Worm (Caenorhabditis elegans) whole organism, mixed stage, embryonic: ENCODE results near the gene Y62E10A.24.

ENCODE experiments used
- M03D4.4 ChIP-seq: sonication (generic microtip); optimal IDR thresholded peaks from 2 replicates; lab custom pipeline; 2017; ENCODE audit warnings: mild to moderate bottlenecking, missing genetic modification characterization, missing compliant biosample characterization
- bed-3 ChIP-seq: fragments of 200-800 bp; sonication (Bioruptor generic); optimal IDR thresholded peaks from 3 replicates; lab custom pipeline; 2018; ENCODE audit warnings: mild to moderate bottlenecking, missing genetic modification characterization, moderate library complexity, missing compliant biosample characterization
- blmp-1 ChIP-seq: fragments of 150-350 bp; optimal IDR thresholded peaks from 2 replicates; lab custom pipeline; 2014; ENCODE audit warnings: missing biosample characterization, missing genetic modification characterization
- ceh-39 ChIP-seq: fragments of 150-350 bp; optimal IDR thresholded peaks from 2 replicates; lab custom pipeline; 2014; ENCODE audit warnings: missing biosample characterization, missing genetic modification characterization
- ceh-43 ChIP-seq: fragments of 200-800 bp; sonication (Bioruptor generic); optimal IDR thresholded peaks from 2 replicates; lab custom pipeline; 2018; ENCODE audit warnings: mild to moderate bottlenecking, missing genetic modification characterization, moderate library complexity, missing compliant biosample characterization
- ces-1 ChIP-seq: fragments of 150-350 bp; optimal IDR thresholded peaks from 2 replicates; lab custom pipeline; 2014; ENCODE audit warnings: missing biosample characterization, missing genetic modification reagents, missing genetic modification characterization
- cnd-1 ChIP-seq: fragments of 200-800 bp; sonication (Bioruptor generic); optimal IDR thresholded peaks from 2 replicates; lab custom pipeline; 2018; ENCODE audit warnings: mild to moderate bottlenecking, missing genetic modification characterization, missing compliant biosample characterization
- drap-1 ChIP-seq: fragments of 200-800 bp; sonication (Bioruptor generic); optimal IDR thresholded peaks from 3 replicates; lab custom pipeline; 2018; ENCODE audit warnings: mild to moderate bottlenecking, missing genetic modification characterization, missing compliant biosample characterization
- elt-1 ChIP-seq: sonication (generic microtip); optimal IDR thresholded peaks from 2 replicates; lab custom pipeline; 2017; ENCODE audit warnings: missing genetic modification characterization, mild to moderate bottlenecking, missing compliant biosample characterization, antibody characterized with exemption, moderate library complexity, borderline replicate concordance; ENCODE audit not compliant: insufficient read depth
- elt-3 ChIP-seq: fragments of 150-350 bp; optimal IDR thresholded peaks from 2 replicates; lab custom pipeline; 2014; ENCODE audit warnings: missing biosample characterization, missing genetic modification characterization
- flh-1 ChIP-seq: fragments of 200-800 bp; sonication (Bioruptor generic); optimal IDR thresholded peaks from 2 replicates; lab custom pipeline; 2018; ENCODE audit warnings: mild to moderate bottlenecking, missing genetic modification characterization, moderate library complexity, missing compliant biosample characterization
- ham-2 ChIP-seq: fragments of 200-800 bp; sonication (Bioruptor generic); optimal IDR thresholded peaks from 2 replicates; lab custom pipeline; 2018; ENCODE audit warnings: mild to moderate bottlenecking, missing genetic modification characterization, missing compliant biosample characterization
- hlh-1 ChIP-seq: fragments of 150-350 bp; optimal IDR thresholded peaks from 2 replicates; lab custom pipeline; 2014; ENCODE audit warnings: missing biosample characterization, missing genetic modification reagents, missing genetic modification characterization
- lin-13 ChIP-seq: fragments of 150-350 bp; optimal IDR thresholded peaks from 2 replicates; lab custom pipeline; 2014; ENCODE audit warnings: missing biosample characterization, missing genetic modification characterization
- lin-32 ChIP-seq: fragments of 200-800 bp; sonication (Bioruptor generic); optimal IDR thresholded peaks from 2 replicates; lab custom pipeline; 2018; ENCODE audit warnings: mild to moderate bottlenecking, missing genetic modification characterization, missing compliant biosample characterization
- lsy-2 ChIP-seq: fragments of 150-350 bp; optimal IDR thresholded peaks from 2 replicates; lab custom pipeline; 2014; ENCODE audit warnings: missing biosample characterization, missing genetic modification characterization
- mab-5 ChIP-seq: fragments of 150-350 bp; optimal IDR thresholded peaks from 2 replicates; lab custom pipeline; 2014; ENCODE audit warnings: missing biosample characterization, missing genetic modification characterization
- mls-2 ChIP-seq: sonication (generic microtip); optimal IDR thresholded peaks from 2 replicates; lab custom pipeline; 2016; ENCODE audit warnings: mild to moderate bottlenecking, missing genetic modification characterization, moderate library complexity, missing compliant biosample characterization
- nhr-12 ChIP-seq: fragments of 150-350 bp; optimal IDR thresholded peaks from 2 replicates; lab custom pipeline; 2014; ENCODE audit warnings: missing biosample characterization, missing genetic modification characterization
- nhr-2 ChIP-seq: fragments of 150-350 bp; optimal IDR thresholded peaks from 2 replicates; lab custom pipeline; 2014; ENCODE audit warnings: missing biosample characterization, missing genetic modification characterization
- nhr-28 ChIP-seq: fragments of 150-350 bp; optimal IDR thresholded peaks from 2 replicates; lab custom pipeline; 2014; ENCODE audit warnings: missing biosample characterization, missing genetic modification characterization
- pha-4 ChIP-seq: fragments of 150-350 bp; optimal IDR thresholded peaks from 2 replicates; lab custom pipeline; 2018; ENCODE audit warnings: missing biosample characterization, missing genetic modification reagents, missing genetic modification characterization
- sem-2 ChIP-seq: fragments of 200-800 bp; sonication (Bioruptor generic); optimal IDR thresholded peaks from 2 replicates; lab custom pipeline; 2018; ENCODE audit warnings: mild to moderate bottlenecking, missing genetic modification characterization, missing compliant biosample characterization
- snpc-4 ChIP-seq: fragments of 150-350 bp; optimal IDR thresholded peaks from 2 replicates; lab custom pipeline; 2014; ENCODE audit warnings: missing biosample characterization, missing genetic modification characterization
- sptf-1 ChIP-seq: sonication (generic microtip); optimal IDR thresholded peaks from 2 replicates; lab custom pipeline; 2017; ENCODE audit warnings: mild to moderate bottlenecking, missing genetic modification characterization, moderate library complexity, missing compliant biosample characterization
- tbx-8 ChIP-seq: fragments of 200-800 bp; sonication (Bioruptor generic); optimal IDR thresholded peaks from 2 replicates; lab custom pipeline; 2018; ENCODE audit warnings: mild to moderate bottlenecking, missing genetic modification characterization, moderate library complexity, missing compliant biosample characterization
- unc-120 ChIP-seq: sonication (generic microtip); optimal IDR thresholded peaks from 2 replicates; lab custom pipeline; 2017; ENCODE audit warnings: missing genetic modification characterization, missing compliant biosample characterization; ENCODE audit not compliant: poor library complexity, severe bottlenecking
- unc-39 ChIP-seq: fragments of 150-350 bp; optimal IDR thresholded peaks from 2 replicates; lab custom pipeline; 2014; ENCODE audit warnings: missing biosample characterization, missing genetic modification characterization
- unc-62 ChIP-seq: fragments of 150-350 bp; optimal IDR thresholded peaks from 2 replicates; lab custom pipeline; 2014; ENCODE audit warnings: missing biosample characterization, missing genetic modification reagents, missing genetic modification characterization

Gene Y62E10A.24

ce11 chrIV:13330547-13330946 is 40.0 kb upstream of the Y62E10A.24 start:
- TF ChIP-seq ceh-43 (GFP tag; lab: Kevin White, UChicago) (no peak), ces-1 (GFP tag; lab: Kevin White, UChicago) (no peak), ham-2 (GFP tag; lab: Kevin White, UChicago) (no peak), tbx-8 (no peak), mls-2 (tag; lab: Kevin White, UChicago) (no peak), drap-1 (GFP tag; lab: Kevin White, UChicago) (no peak), unc-120 (tag; lab: Kevin White, UChicago) (no peak)

- no peak for TF ChIP-seq hlh-1 (tag; lab: Kevin White, UChicago)
- no peak for TF ChIP-seq cnd-1 (tag; lab: Kevin White, UChicago)
- no peak for TF ChIP-seq nhr-28
- no peak for TF ChIP-seq drap-1 (GFP tag; lab: Kevin White, UChicago)
- TF ChIP-seq nhr-2 (tag; lab: Kevin White, UChicago) = no peak
- no peak for TF ChIP-seq flh-1
- TF ChIP-seq M03D4.4 = no peak
- no peak for TF ChIP-seq sem-2
- TF ChIP-seq elt-3 (tag; lab: Kevin White, UChicago) = no peak
- no peak for TF ChIP-seq ceh-43 (GFP tag; lab: Kevin White, UChicago)
- TF ChIP-seq ces-1 (GFP tag; lab: Kevin White, UChicago) = no peak
- no peak for TF ChIP-seq bed-3 (GFP tag; lab: Kevin White, UChicago)
Measured at ce11 chrIV:13331285-13331684, 39.2 kb upstream of the Y62E10A.24 start, which contains the start of gene pqn-74. TSS of gene pqn-74 (minus strand) at chrIV:13331406.

DNA sequence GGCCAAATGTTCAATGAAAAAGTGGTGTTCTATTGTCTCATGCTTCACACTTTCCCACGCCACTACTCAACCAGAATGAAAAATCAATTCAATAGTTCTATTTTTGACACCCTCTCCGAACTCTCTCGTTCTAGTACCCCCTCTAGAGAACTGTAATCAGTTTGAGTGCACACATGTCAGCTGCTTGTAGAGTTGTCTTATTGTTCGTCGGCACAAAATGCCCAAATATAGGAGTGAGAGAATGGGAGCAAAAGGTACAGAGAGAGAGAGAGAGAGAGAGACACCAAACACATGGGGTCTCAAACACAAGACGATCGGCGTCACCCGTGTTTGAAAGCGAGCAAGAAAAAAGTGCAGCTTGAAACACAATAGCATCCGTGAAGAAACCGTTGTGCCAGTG is 36.2 kb upstream of the Y62E10A.24 start:
- TF ChIP-seq unc-62 (GFP tag; lab: Kevin White, UChicago) (no peak), nhr-12 (tag; lab: Kevin White, UChicago) (no peak), hlh-1 (tag; lab: Kevin White, UChicago) (no peak), lin-32 (GFP tag; lab: Kevin White, UChicago) (no peak), ceh-43 (GFP tag; lab: Kevin White, UChicago) (no peak), unc-120 (tag; lab: Kevin White, UChicago) (no peak), elt-3 (tag; lab: Kevin White, UChicago) (no peak), bed-3 (GFP tag; lab: Kevin White, UChicago) (no peak), ces-1 (GFP tag; lab: Kevin White, UChicago) (no peak), unc-39 (no peak), ceh-39 (tag; lab: Kevin White, UChicago) (no peak), mls-2 (tag; lab: Kevin White, UChicago) (no peak), blmp-1 (tag; lab: Kevin White, UChicago) (no peak), pha-4 (no peak), nhr-2 (tag; lab: Kevin White, UChicago) (no peak), M03D4.4 (no peak), snpc-4 (tag; lab: Kevin White, UChicago) (no peak)

- TF ChIP-seq ham-2 (GFP tag; lab: Kevin White, UChicago) = no peak
- TF ChIP-seq mab-5 (tag; lab: Kevin White, UChicago) = no peak
- TF ChIP-seq cnd-1 (tag; lab: Kevin White, UChicago) = no peak
Measured at ce11 chrIV:13342555-13342954, 28.0 kb upstream of the Y62E10A.24 start, which contains the start of gene W02A2.5. TSS of gene W02A2.5 (plus strand) at chrIV:13342855.

DNA sequence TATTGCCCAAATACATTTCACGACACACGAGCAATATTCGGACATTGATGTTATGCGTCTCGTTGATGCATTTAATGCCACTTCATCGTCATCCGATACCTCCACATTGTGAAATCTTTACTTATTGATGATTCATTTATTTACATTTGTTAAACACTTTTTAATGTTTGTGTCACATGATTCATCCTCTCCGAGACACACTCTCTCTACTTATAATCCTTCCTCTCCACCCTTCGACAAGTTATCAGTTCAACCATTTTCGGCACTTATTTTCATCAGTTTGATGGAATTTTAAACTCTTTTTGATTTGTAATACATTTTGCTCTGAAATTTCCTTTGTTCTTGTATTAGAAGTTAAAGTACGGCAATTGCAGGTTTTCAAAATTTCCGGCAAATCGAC is 24.4 kb upstream of the Y62E10A.24 start:
- TF ChIP-seq hlh-1 (tag; lab: Kevin White, UChicago) (no peak), ces-1 (GFP tag; lab: Kevin White, UChicago) (no peak), lin-13 (tag; lab: Kevin White, UChicago) (no peak), unc-120 (tag; lab: Kevin White, UChicago) (no peak), ceh-43 (GFP tag; lab: Kevin White, UChicago) (no peak), sptf-1 (no peak), flh-1 (no peak), unc-39 (no peak), elt-1 (tag; lab: Kevin White, UChicago) (no peak), nhr-2 (tag; lab: Kevin White, UChicago) (no peak), ceh-39 (tag; lab: Kevin White, UChicago) (no peak), lsy-2 (tag; lab: Kevin White, UChicago) (no peak), pha-4 (no peak), snpc-4 (tag; lab: Kevin White, UChicago) (no peak), nhr-12 (tag; lab: Kevin White, UChicago) (no peak)
